Worm (Caenorhabditis elegans): Measurements from ENCODE around the gene spp-9.

spp-9 gene

DNA sequence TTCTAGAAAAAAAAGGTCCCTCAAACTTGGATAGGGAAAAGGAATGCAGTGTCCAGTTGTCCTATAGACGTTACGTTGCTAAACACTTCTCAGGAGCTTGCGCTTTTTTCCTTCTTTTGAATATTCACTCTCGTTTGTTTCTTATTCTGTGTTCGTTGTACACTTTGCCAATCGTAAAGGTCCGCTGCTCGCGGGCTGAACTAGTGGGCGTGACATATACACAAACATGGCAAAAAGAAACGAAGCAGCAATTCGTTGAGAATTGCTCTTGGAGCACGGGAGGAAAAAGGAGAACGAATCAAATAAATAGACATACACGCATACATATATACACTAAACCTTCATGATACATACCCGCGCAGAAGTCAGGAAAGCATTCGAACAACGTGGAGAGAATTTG lies 18.8 kb upstream of the spp-9 start:
- no peak for TF ChIP-seq unc-62 (GFP tag; optimal IDR thresholded peaks at IDR 0.05)

DNA sequence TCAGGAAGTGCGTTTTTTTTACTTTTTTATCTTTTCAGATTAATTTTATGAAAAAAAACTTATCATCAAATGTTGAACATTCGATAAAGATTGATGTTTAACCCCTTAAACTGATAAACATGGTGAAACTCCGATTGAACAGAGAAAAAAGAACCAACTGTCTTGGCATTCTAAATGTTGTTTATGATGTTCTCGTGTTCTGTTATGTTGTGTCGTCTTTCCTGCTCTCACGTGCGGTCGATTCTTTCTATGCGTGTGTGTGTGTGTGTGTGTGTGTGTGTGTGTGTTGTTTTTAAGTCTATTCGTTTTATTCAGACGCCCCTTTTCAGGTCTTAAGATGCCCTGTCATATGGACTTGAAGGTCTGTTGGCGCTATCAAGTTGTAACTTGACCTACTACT lies 18.0 kb upstream of the spp-9 start:
- TF ChIP-seq unc-62 (GFP tag; optimal IDR thresholded peaks at IDR 0.05): no peak

DNA sequence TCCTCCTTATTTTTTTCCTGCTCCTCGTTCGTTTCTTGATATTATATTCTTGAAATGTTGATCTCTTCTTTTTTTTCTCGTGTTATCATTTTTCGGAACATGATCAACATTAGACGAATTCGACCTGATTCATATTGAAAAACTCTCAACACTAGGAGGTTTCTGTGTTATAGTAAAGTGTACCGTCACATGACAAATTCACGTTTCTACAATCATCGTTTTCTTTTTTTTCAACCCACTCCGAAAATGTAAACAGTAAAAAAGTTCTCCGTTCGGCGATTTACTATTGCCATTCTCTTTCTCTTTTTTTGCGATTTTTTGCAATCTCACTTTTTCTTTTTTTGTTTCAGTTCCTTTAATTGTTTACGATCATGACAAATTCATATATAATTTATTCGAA lies 16.2 kb upstream of the spp-9 start:
- no peak for TF ChIP-seq unc-62 (GFP tag; optimal IDR thresholded peaks at IDR 0.05)

DNA sequence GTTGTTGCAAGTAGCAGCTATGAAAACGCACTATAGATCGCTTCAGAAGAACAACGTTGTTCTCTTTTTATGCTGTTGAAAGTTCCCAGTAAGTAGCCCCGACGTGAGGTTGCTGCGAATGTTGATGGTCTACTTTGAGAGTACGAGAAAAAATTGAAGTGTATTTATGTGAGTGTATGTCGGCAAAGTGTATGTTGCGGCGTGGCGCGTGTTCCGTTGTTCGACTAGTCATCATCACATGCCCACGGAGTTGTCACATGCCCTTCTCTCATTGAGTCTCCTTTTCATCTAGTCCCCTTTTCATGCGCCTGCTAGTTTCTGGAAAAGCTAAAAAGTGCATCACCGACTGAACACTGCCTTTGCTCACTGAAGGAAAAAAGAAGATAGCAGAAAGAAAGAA lies 15.7 kb upstream of the spp-9 start:
- TF ChIP-seq unc-62 (GFP tag; optimal IDR thresholded peaks at IDR 0.05): no peak

DNA sequence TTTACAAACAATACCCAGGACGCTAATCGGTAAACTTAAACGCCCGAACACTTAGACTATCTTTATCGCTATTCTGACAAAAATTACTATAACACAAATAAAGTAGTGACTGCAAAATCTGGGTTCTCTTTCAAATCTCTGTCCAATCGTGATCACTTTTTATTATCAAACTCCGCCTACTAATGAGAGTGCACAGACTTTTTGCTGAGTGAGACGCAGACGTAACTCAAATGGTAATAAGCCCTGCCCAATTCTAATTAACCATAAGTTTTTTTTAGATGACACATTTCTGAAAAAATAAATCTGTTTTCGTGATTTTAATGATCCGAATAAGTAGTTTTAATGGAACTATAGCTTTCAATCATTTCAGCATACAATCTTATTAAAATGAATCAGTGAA lies 15.2 kb upstream of the spp-9 start:
- no peak for TF ChIP-seq unc-62 (GFP tag; optimal IDR thresholded peaks at IDR 0.05)

DNA sequence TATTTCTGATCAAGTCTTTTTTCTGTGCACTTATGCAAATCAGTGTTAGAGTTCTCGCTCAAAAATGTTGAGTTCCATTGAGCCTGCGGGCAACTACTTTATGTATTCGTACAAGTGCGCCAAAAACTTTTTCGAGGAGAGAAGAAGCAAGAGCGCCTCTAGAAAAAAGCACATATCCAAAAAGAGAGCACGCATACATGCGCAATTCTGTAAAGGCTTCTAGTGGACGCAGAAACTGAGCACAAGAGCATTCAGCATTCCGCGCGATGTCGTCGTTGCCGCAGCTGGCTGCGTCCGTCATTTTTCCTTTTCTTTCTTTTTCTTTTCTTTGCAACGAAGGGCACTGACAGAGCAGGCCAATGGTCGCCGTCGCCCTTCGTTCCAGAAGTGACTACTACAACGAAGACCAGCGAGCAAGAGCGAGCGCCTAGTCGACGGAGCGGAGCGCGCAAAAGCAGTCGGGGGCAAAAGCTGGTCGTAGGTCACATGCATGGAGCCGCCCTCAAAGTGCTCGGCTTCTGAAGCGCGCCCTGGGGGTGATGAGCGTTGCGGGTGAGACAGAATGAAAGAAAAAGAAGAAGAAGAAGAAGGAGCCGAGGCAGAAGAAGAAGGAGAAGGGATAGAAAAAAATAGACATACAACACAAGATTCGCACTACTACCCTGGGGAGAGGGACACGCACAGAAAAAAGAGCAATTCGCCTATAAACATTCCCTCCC lies 14.5 kb upstream of the spp-9 start:
- TF ChIP-seq unc-62 (GFP tag; optimal IDR thresholded peaks at IDR 0.05): no peak

DNA sequence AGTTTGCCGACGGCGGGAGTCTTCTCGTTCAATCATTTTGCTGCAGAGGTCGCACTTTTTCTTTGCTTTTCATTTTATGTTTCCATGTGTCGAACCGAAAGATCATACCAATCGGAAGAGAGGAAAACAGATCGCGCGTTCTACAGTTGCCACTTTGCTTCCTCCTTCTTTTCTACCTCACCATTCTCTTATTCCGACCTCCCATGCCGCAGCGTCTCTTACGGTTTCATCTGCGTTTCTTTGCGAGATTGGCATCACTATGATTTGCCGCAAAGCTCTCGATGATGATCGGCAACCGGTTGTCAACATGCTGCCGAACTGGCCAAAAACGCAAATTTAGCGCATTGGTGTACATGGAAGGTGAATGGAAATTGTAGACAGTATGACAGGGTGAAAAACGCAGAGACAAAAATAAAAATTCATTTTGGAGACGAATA lies 13.4 kb upstream of the spp-9 start:
- no peak for TF ChIP-seq unc-62 (GFP tag; optimal IDR thresholded peaks at IDR 0.05)

DNA sequence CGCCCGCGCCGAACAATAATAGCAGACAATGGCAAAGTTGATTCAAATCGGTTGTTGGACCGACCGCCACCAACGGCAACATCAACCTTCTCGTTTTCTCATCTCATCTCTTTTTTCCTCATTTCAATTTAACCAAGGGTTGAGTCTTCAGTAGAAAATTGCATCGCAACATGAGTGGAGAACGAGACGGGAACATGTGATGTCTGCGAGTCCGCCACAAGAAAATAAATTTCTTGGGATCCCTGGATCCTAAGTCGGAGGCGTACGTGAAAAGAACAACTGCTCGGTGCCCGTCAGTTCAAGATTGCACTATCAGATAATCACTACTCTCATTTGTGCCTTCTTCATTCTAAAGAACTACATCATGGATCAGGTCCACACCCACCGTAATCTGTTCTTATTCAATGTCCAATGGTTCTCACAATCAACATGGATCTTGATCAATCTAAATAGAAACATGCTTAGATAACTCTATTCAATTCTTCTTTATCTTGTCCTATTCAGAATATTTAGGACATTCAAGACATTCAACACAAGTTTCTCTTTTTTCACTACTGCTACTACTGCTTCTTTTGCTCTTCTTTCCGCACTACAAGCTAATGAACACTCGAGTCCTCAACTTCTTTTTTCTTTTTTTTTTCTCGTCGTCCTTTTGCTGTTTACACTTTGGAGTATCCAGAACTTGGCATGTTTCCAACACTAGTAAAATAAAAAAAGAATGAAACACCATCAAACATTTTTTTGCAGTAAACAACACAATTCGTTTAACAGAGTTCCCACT lies 12.8 kb upstream of the spp-9 start:
- no peak for TF ChIP-seq unc-62 (GFP tag; optimal IDR thresholded peaks at IDR 0.05)

DNA sequence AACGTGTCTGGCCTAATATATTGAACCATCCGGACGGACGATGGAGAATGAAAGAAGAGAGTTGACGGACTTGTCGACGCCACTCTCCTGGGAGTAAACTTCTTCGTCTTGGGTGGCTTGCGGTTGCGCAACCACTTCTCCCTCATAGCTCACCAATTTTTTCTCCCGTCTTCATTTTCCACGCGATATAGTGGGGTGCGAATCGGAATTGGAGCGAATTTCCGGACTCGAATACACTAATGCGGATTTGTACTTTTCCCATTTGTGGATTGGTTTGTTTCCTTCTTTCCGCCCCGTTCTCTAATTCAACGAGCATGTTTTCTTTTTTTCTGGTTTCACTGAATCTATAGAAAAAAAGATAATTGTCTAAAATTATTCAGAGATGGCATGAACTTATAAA lies 11.8 kb upstream of the spp-9 start:
- no peak for TF ChIP-seq unc-62 (GFP tag; optimal IDR thresholded peaks at IDR 0.05)

DNA sequence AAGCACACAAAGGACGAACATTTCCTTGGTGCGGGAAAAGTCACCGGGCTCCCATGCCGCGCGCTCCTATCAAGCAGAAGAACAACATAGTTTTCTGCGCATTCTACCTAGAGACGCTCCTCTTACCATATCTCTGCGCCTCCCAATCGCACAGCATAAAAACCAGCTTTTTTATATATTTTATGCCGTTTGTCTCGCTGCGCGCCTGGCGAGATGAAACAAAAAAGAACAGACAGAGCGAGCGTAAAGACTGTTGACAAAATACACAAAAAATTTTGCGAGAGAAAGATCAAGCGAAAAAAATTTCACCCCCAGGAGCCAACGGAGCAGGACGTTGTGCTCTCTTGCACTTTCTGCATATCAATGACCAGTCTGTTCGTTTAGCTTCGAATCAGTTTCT lies 9.8 kb upstream of the spp-9 start:
- TF ChIP-seq unc-62 (GFP tag; optimal IDR thresholded peaks at IDR 0.05): no peak

DNA sequence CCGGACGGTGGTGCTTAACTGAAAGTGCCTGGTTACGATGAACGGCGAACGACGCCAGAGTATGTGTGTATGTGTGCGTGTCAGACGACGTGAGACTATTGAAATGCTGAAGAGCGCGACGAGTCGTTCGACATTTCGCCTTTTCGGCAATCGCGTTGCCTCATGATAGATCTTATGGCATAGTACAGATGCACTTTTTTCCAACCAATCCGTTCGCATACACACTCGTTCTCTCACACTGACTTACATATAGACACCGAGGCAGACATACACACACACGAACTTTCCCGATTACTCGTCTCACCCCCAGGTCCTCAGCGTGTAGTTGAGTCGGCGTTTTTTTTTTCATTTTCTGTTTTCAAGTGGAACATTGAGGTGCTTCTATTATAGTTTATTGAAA lies 8.8 kb upstream of the spp-9 start:
- TF ChIP-seq unc-62 (GFP tag; optimal IDR thresholded peaks at IDR 0.05): no peak

DNA sequence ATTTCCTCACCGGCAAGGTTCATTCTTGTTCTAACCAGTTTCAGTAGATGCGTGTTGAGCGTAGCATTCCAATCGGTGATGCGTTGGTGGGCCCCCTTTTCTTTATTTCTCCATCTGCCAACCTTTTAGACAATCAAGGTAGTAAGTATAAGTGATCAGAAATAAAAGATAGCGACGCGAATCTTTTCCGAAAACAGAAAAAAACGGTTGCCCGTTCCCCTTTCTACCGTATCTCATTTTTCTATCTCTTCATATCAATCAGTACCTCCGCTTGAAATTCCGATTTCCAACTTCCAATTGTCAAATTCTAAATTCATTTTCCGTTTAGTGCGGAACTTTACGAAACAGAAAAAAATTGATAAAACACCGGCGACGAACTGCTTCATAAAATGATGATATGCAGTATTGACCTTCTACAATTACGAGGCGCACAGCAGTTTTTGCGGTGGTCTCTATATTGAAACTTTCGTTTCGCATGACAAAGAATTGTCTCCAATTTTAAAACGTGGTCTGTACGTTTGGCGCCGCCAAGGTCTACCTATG lies 8.2 kb upstream of the spp-9 start:
- TF ChIP-seq unc-62 (GFP tag; optimal IDR thresholded peaks at IDR 0.05): no peak

DNA sequence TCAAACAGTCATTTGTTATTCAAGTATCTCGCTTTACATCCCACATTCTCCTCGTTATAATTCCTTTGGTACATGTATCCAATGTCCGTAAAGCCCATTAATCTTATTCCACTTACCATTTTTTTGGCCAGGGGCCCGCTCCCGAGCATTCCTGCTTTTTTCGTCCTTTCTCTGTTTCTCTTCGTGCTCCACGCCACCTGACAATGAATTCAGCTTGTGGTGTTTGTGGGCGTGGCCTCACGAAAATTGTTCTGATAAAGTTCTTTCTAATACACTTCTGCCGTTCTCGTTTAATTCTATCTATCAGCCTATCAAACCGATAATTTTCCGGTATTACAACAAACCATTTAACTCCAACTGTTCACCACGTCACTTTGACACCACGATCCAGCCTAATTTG lies 7.6 kb upstream of the spp-9 start:
- no peak for TF ChIP-seq unc-62 (GFP tag; optimal IDR thresholded peaks at IDR 0.05)

DNA sequence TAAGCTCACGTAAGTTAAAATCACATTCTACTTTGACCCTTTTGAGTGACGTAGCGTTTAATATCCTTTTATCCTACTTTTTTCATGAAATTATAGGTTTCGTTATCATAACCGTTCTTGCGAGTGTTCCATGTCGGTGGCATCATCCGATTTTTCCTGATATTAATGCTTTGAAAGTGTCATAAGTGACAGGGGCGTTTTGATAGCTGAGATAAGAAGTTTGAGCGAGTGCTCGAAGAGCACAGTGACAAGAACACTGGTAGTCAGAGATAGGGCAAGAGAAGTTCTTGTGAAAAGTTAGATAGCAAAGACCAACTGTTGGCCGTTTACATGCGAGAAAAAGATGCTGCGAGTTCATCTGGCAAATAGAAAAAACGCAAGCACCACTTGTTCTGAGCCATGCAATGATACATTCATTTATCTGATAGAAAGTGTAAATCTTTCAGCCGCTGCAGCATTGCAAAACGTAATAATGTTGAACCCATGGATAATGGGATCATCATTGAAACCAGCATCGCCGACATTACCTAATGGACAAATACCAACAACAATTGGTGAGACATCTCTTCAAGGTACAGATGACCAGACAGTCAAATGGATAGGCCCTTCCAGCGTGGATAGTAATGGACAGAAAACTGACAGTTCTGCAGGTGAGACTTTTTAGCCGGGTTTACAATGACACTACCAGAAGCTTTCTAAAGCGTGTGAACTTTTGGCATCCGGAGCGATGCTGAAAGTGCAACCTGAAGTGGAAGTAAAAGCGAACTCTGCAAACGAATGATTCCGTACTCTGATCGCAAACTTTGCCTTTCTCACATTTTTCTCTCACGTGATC lies 6.4 kb upstream of the spp-9 start:
- TF ChIP-seq unc-62 (GFP tag; optimal IDR thresholded peaks at IDR 0.05): no peak

DNA sequence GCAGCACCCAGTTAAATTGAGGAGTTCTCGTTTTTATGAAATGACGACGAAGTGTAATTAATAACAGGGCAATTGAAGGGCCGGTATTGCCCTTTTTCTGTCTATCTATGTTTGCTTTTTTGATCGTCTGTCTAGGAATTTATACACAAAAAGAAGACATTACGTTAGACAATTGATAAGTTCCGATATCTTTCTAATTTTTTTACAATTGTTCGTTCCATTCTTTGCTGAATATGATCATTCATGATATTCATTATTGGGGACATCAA lies 5.8 kb upstream of the spp-9 start:
- TF ChIP-seq unc-62 (GFP tag; optimal IDR thresholded peaks at IDR 0.05): no peak

DNA sequence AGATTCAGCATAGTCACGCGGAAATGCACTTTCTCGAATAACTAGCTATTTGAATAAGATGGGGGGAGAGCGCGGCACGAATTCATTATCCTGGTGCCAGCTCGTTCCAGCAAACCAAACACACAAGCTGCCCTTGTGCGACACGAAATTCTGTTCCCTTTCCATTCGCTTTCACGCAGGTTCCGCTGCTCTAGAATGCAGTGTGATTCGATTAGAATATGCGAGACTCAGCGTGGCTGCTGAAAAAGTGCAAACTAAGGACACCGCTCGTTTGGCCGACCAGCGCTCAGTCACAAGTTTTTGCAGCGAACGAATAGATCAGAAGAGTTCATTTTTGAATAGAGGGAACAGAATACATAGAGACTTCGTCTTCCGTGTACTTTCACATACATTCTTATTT lies 5.5 kb upstream of the spp-9 start:
- TF ChIP-seq unc-62 (GFP tag; optimal IDR thresholded peaks at IDR 0.05): no peak

DNA sequence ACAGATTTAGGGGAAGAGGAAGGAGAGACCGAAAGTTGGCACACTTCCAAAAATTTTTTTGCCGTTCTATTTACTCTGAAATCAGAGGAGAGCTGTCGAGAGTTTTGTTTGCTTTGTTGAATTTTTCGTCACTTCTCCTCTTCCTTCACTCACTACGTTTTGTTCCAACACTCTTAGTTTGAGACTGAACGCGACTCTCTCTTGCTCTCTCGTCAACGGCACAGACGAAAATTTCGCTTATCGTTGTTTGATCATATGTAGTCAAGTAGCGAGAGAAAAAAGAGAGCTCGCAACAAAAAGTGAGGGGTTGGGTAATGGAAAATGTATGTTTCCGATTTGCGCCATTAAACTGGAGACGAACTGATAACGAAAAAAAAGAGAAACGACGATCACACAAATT lies 4.9 kb upstream of the spp-9 start:
- no peak for TF ChIP-seq unc-62 (GFP tag; optimal IDR thresholded peaks at IDR 0.05)
